Fruit fly (Drosophila melanogaster): Measurements from ENCODE around the gene Snm1.

- TF ChIP-seq usp (GFP tag; optimal IDR thresholded peaks at IDR 0.05) (no peak), CG8478 (optimal IDR thresholded peaks at IDR 0.05) (no peak)
Measured at dm6 chr3R:5520566-5520965, 34.3 kb upstream of the Snm1 start.
